Worm (Caenorhabditis elegans): ENCODE results near the gene F27E5.8.

The F27E5.8 gene

ce11 chrII:10155106-10155505 lies 27.8 kb upstream of the F27E5.8 start, which contains the start of gene nlp-63:
TSS of gene nlp-63 (plus strand) at chrII:10155406.
- TF ChIP-seq cog-1 (tag; optimal IDR thresholded peaks at IDR 0.05), result no peak
- no peak for TF ChIP-seq ztf-29 (GFP tag; IDR thresholded peaks at IDR 0.05)
- TF ChIP-seq T22C8.4 (GFP tag; IDR thresholded peaks at IDR 0.05), result no peak
- TF ChIP-seq med-1 (GFP tag; optimal IDR thresholded peaks at IDR 0.05; ENCODE audit: insufficient read depth), result no peak
- TF ChIP-seq flt-1 (GFP tag; IDR thresholded peaks at IDR 0.05), result no peak
- TF ChIP-seq klf-2 (GFP tag; conservative IDR thresholded peaks at IDR 0.05), result no peak
- no peak for TF ChIP-seq ref-1 (GFP tag; conservative IDR thresholded peaks at IDR 0.05)
- no peak for TF ChIP-seq ztf-23 (GFP tag; IDR thresholded peaks at IDR 0.05)
- TF ChIP-seq tab-1 (GFP tag; IDR thresholded peaks at IDR 0.05), result no peak

DNA sequence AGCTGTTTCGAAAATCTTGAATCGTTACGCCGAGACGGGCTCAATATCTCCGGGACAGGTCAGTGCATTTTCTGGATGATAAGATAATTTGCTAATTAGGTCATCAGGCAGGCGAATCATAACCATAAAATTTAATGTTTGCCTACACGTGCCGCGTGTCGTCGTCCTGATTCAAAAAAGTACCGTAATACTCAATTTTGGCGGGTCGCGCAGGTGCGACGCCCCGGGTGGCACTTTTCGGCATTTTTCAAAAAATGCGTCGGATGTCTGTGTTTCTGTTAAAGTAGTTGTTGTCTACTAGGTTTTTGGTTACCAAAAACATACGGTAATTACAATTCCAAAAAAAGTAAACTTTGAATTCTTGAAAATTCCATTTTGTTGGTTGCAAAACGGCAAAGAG lies 20.2 kb upstream of the F27E5.8 start:
- TF ChIP-seq ztf-23 (GFP tag; IDR thresholded peaks at IDR 0.05), result no peak
- no peak for TF ChIP-seq med-1 (GFP tag; optimal IDR thresholded peaks at IDR 0.05; ENCODE audit: insufficient read depth)
- TF ChIP-seq ztf-29 (GFP tag; IDR thresholded peaks at IDR 0.05), result no peak
- no peak for TF ChIP-seq cog-1 (tag; optimal IDR thresholded peaks at IDR 0.05)
- no peak for TF ChIP-seq tab-1 (GFP tag; IDR thresholded peaks at IDR 0.05)
- no peak for TF ChIP-seq flt-1 (GFP tag; IDR thresholded peaks at IDR 0.05)
- TF ChIP-seq ref-1 (GFP tag; conservative IDR thresholded peaks at IDR 0.05), result no peak
- TF ChIP-seq klf-2 (GFP tag; conservative IDR thresholded peaks at IDR 0.05), result no peak
- TF ChIP-seq T22C8.4 (GFP tag; IDR thresholded peaks at IDR 0.05), result no peak

- TF ChIP-seq tab-1 (GFP tag; IDR thresholded peaks at IDR 0.05) (no peak), ztf-29 (GFP tag; IDR thresholded peaks at IDR 0.05) (no peak)
Observed at ce11 chrII:10146488-10146887, 19.2 kb upstream of the F27E5.8 start, which contains the start of gene pax-3. TSS of gene pax-3 (plus strand) at chrII:10146570.

DNA sequence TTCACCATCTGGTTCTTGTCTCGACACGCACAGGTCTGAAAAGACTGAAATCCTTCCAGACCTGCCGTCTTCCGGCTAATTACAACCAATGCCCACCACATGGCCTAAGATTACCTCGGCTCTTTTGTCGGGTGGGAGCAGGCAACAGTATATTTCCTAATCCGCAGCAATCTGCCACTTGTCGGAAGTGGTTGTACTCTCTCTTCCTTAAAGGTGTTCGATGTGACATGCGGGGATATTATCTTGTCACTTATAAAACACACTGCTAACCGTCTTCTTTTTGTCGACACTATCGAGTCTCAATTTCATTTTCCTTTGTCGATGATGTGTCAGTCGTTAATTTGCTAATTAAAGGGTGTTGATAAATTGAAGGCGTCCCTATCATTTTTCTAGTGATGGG lies 16.8 kb upstream of the F27E5.8 start, which contains the start of gene F27E5.3:
Gene F27E5.3 (minus strand): TSS at position 101 of the 400 bp plus-strand sequence.
- no peak for TF ChIP-seq tab-1 (GFP tag; IDR thresholded peaks at IDR 0.05)
- TF ChIP-seq ztf-29 (GFP tag; IDR thresholded peaks at IDR 0.05), result no peak
- TF ChIP-seq T22C8.4 (GFP tag; IDR thresholded peaks at IDR 0.05), result no peak
- TF ChIP-seq flt-1 (GFP tag; IDR thresholded peaks at IDR 0.05), result no peak
- no peak for TF ChIP-seq med-1 (GFP tag; optimal IDR thresholded peaks at IDR 0.05; ENCODE audit: insufficient read depth)
- TF ChIP-seq klf-2 (GFP tag; conservative IDR thresholded peaks at IDR 0.05), result no peak
- TF ChIP-seq ztf-23 (GFP tag; IDR thresholded peaks at IDR 0.05), result no peak
- no peak for TF ChIP-seq cog-1 (tag; optimal IDR thresholded peaks at IDR 0.05)
- no peak for TF ChIP-seq ref-1 (GFP tag; conservative IDR thresholded peaks at IDR 0.05)

DNA sequence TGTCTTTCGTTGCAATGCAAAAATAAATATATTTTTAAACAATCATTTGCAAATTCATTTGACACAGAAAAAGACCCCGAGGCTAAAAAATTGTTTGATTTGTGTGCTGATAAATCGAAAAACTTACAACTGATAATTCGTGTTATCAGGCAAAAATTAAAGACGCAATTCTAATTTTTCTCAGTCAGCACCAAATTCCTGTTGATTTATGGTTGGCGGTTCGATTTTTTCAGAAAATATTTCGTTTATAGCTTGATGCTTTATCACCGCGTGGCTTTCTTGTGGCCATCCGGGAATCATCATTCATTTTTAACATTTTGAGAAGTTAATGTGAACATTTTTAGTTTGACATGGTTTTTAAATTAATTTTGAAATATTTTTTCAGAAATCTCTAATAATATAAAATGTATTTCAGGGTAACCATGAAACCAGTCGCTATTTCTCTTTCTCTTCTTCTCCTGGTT lies 11.9 kb upstream of the F27E5.8 start, which contains the start of gene asah-2:
Gene asah-2 (plus strand): TSS at position 414 of the 464 bp plus-strand sequence.
- TF ChIP-seq ztf-23 (GFP tag; IDR thresholded peaks at IDR 0.05), result no peak
- no peak for TF ChIP-seq med-1 (GFP tag; optimal IDR thresholded peaks at IDR 0.05; ENCODE audit: insufficient read depth)
- TF ChIP-seq flt-1 (GFP tag; IDR thresholded peaks at IDR 0.05), result no peak
- TF ChIP-seq tab-1 (GFP tag; IDR thresholded peaks at IDR 0.05), result no peak
- TF ChIP-seq ztf-29 (GFP tag; IDR thresholded peaks at IDR 0.05), result no peak
- no peak for TF ChIP-seq klf-2 (GFP tag; conservative IDR thresholded peaks at IDR 0.05)
- no peak for TF ChIP-seq cog-1 (tag; optimal IDR thresholded peaks at IDR 0.05)
- TF ChIP-seq T22C8.4 (GFP tag; IDR thresholded peaks at IDR 0.05), result no peak
- no peak for TF ChIP-seq ref-1 (GFP tag; conservative IDR thresholded peaks at IDR 0.05)

- no peak for TF ChIP-seq ztf-23 (GFP tag; IDR thresholded peaks at IDR 0.05)
- TF ChIP-seq tab-1 (GFP tag; IDR thresholded peaks at IDR 0.05), result no peak
- no peak for TF ChIP-seq ztf-29 (GFP tag; IDR thresholded peaks at IDR 0.05)
- no peak for TF ChIP-seq T22C8.4 (GFP tag; IDR thresholded peaks at IDR 0.05)
- no peak for TF ChIP-seq ref-1 (GFP tag; conservative IDR thresholded peaks at IDR 0.05)
- TF ChIP-seq flt-1 (GFP tag; IDR thresholded peaks at IDR 0.05), result no peak
- TF ChIP-seq cog-1 (tag; optimal IDR thresholded peaks at IDR 0.05), result no peak
- no peak for TF ChIP-seq med-1 (GFP tag; optimal IDR thresholded peaks at IDR 0.05; ENCODE audit: insufficient read depth)
- TF ChIP-seq klf-2 (GFP tag; conservative IDR thresholded peaks at IDR 0.05), result no peak
Observed at ce11 chrII:10137358-10137757, 10.1 kb upstream of the F27E5.8 start, which contains the start of gene phg-1. TSS of gene phg-1 (plus strand) at chrII:10137658.

ce11 chrII:10136771-10137170 lies 9.5 kb upstream of the F27E5.8 start:
- TF ChIP-seq ztf-29 (GFP tag; IDR thresholded peaks at IDR 0.05) (no peak), flt-1 (GFP tag; IDR thresholded peaks at IDR 0.05) (no peak), T22C8.4 (GFP tag; IDR thresholded peaks at IDR 0.05) (no peak), cog-1 (tag; optimal IDR thresholded peaks at IDR 0.05) (no peak), ref-1 (GFP tag; conservative IDR thresholded peaks at IDR 0.05) (no peak), tab-1 (GFP tag; IDR thresholded peaks at IDR 0.05) (no peak)

DNA sequence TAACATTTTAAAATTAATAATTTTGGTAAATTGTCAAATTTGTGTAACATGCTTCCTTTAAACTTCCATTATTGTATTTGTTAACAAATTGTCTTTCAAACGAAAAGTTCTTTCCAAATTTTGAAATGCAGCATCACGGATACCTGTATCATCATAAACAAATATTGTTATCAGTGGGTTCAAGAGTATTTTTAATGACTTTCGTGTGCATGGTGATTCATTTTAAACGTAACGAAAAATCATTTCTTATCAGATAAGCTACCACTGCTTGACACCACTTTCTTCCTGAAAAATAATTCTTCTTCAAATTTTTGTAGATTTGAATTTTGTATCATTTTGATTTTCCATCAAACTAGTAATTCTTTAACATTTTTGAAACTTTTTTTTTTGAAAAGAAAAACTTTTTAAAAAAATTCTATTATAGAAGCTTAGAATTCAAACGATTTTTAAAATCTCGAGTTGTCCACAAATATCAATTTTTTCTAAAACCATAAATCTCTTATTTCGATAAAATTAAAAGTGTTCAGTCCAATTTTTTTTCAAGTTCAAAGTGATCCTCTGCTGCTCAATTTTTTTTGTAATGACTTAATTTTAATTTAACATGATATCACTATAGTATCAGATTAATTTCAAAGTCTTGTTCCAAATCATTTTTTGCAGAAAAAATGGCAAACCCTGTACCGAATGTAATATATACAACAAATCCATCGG lies 7.2 kb upstream of the F27E5.8 start, which contains the start of gene F27E5.9:
Gene F27E5.9 (plus strand): TSS at position 661 of the 711 bp plus-strand sequence.
- no peak for TF ChIP-seq ztf-23 (GFP tag; IDR thresholded peaks at IDR 0.05)
- TF ChIP-seq ztf-29 (GFP tag; IDR thresholded peaks at IDR 0.05), result no peak
- TF ChIP-seq flt-1 (GFP tag; IDR thresholded peaks at IDR 0.05), result no peak
- TF ChIP-seq tab-1 (GFP tag; IDR thresholded peaks at IDR 0.05), result no peak
- TF ChIP-seq T22C8.4 (GFP tag; IDR thresholded peaks at IDR 0.05), result no peak
- TF ChIP-seq cog-1 (tag; optimal IDR thresholded peaks at IDR 0.05), result no peak
- TF ChIP-seq med-1 (GFP tag; optimal IDR thresholded peaks at IDR 0.05; ENCODE audit: insufficient read depth), result no peak
- TF ChIP-seq klf-2 (GFP tag; conservative IDR thresholded peaks at IDR 0.05), result no peak
- TF ChIP-seq ref-1 (GFP tag; conservative IDR thresholded peaks at IDR 0.05), result no peak

- TF ChIP-seq cog-1 (tag; optimal IDR thresholded peaks at IDR 0.05) (no peak), klf-2 (GFP tag; conservative IDR thresholded peaks at IDR 0.05) (no peak), ztf-29 (GFP tag; IDR thresholded peaks at IDR 0.05) (no peak), med-1 (GFP tag; optimal IDR thresholded peaks at IDR 0.05; ENCODE audit: insufficient read depth) (no peak), flt-1 (GFP tag; IDR thresholded peaks at IDR 0.05) (no peak), T22C8.4 (GFP tag; IDR thresholded peaks at IDR 0.05) (no peak), ref-1 (GFP tag; conservative IDR thresholded peaks at IDR 0.05) (no peak), ztf-23 (GFP tag; IDR thresholded peaks at IDR 0.05) (no peak), tab-1 (GFP tag; IDR thresholded peaks at IDR 0.05) (no peak)
Observed at ce11 chrII:10132818-10133217, 5.5 kb upstream of the F27E5.8 start.
